Fruit fly (Drosophila melanogaster): ENCODE results near the gene Or85f.

Or85f gene

DNA sequence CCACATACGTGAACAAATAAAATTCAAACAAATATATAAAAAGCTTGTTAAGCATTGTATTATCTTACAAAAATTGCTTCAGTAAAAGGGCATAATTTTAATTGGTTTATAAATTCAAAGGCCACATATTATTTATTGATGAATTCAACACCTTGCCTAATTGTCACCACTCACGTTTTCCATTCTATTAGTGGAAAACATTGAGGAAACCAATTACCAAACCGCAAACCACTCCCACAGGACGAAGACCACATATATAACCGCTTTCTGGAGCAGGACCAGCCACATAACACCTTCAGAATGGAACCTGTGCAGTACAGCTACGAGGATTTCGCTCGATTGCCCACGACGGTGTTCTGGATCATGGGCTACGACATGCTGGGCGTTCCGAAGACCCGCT is at the start of gene Or85f:
TSS of gene Or85f (plus strand) at position 301 of the 400 bp plus-strand sequence.
- TF ChIP-seq Sin3A (optimal IDR thresholded peaks at IDR 0.05) (no peak), psq (optimal IDR thresholded peaks at IDR 0.05) (no peak), Myc (optimal IDR thresholded peaks at IDR 0.05) (no peak), insv (optimal IDR thresholded peaks at IDR 0.05) (no peak), ttk (optimal IDR thresholded peaks at IDR 0.05) (no peak)

DNA sequence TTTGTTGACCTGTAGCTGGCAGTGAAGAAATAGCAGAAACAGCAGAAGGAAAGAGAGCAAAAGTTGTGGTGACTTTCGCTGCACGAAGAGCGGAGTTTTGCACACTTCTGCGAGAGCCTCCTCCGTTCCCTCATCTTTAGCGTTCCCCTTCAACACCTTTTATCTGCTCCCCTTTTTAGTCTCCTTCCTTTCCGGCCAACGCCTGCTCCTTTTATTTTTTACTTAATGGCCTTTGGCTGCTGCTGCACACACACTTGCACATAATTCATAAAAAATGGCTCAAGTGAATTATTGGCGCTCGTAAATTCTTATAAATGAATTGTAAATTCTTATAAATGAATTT is 49.6 kb upstream of the Or85f start:
- no peak for TF ChIP-seq ttk (optimal IDR thresholded peaks at IDR 0.05)
- no peak for TF ChIP-seq Sin3A (optimal IDR thresholded peaks at IDR 0.05)
- no peak for TF ChIP-seq insv (optimal IDR thresholded peaks at IDR 0.05)

DNA sequence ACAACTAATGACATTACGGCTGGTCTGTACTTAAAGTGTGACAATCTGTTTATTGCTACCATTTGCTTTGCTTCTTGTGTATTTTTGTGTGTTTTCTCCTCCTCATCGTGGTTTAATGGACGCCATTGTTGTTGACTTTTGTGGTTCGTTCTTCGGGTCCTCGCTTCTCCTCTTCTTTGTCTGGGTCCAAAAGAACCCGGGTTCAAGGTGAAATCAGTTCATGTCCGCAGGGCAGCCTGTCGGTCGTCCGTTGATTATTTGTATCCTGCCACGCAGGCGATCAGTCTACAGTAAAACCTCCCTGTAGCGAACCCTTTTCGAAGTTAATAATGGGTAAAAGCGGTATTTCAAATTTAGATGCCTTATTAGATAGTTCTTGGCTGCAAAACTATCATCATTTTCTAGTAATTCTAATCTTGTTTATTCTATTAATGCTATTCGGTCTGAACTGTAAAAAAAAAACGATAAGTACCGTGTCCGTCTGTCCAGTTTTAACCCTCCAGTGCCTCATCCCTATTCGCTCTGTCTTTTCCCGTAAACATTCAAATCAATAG is 48.6 kb upstream of the Or85f start:
- TF ChIP-seq Sin3A (optimal IDR thresholded peaks at IDR 0.05) = no peak
- TF ChIP-seq h (optimal IDR thresholded peaks at IDR 0.05) = no peak
- no peak for TF ChIP-seq insv (optimal IDR thresholded peaks at IDR 0.05)
- no peak for TF ChIP-seq Myc (optimal IDR thresholded peaks at IDR 0.05)
- no peak for TF ChIP-seq psq (optimal IDR thresholded peaks at IDR 0.05)
- TF ChIP-seq ttk (optimal IDR thresholded peaks at IDR 0.05) = no peak

DNA sequence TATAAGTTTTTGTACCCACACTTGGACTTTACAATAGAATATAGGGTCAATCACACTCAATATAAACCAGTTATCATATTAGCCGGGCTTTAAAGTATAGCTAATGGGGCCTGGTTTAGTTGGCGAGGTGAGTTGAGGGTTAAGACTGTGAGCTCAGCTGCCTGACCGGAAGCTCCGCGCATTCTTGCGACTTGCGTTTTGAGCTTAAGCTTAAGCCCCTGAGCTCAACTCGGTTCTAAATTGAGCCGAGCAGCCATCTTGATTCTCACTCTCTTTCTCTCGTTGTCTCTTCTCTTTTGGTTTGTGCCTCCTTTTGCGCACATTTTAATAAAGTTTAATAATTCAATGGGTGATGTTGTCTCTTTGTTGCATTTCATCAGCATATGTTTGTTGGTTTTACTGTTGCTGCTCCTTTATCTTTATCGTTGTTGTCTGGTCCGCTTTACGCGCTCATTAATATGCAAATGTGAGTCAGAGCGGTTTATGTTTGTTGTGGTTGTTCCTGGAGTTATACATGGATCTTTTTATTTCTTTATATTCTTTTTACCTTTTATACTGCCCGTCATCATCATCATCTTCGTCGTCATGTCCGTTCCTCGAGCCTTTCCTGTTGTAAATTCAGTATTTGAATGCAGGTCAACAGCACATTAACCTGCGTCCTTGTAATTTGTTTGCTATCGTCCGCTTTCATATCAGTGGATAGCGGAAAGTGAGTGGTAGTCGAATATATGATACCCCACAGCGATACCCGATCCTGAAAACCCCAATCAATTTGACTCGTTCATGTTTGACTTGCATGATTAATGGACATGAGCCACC is 47.2 kb upstream of the Or85f start:
- TF ChIP-seq h (optimal IDR thresholded peaks at IDR 0.05) = no peak
- no peak for TF ChIP-seq ttk (optimal IDR thresholded peaks at IDR 0.05)
- TF ChIP-seq psq (optimal IDR thresholded peaks at IDR 0.05) = no peak
- no peak for TF ChIP-seq insv (optimal IDR thresholded peaks at IDR 0.05)

DNA sequence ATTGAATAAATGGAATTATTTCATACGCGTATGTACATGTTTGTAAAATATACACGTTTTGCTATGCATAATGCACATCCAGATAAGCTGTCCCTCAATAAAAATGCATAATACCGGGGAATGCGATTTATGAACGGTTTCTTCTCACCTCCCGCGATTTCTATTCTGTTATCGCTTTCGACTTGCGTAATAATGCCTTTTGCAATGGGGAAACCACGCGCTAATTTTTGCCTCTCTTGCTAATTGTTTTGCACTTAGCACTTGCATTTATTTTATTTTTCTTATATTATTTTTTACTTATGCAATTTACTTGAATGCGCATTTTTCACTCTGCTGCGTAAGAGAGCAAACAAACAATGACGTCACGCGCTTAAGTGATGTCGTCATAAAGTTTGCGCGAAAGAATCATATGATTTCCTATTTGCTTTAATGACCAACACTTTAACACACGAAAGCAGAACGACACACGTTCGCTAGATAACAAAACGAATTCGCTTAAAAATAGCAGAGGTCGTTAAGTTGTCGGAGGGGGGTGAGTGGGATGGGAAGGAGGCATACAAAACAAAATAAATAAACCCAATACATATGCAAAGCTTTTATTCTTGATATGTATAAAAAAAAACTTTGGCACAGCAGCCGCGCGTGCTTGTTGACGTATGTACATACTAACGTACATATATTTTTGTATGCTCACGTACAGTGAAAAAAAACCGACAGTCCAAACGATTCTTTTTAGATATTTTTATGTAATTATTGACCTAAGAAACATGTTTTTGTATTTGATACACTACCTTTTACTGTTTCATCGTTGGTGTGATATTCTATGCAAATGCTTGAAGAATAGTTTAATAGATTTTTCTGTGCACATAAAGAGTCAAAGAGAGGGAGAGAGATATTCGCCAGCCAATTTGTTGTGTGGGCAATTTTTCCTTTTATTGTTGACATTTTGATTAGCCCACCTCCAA is 46.3 kb upstream of the Or85f start:
- TF ChIP-seq h (optimal IDR thresholded peaks at IDR 0.05) = no peak
- TF ChIP-seq Sin3A (optimal IDR thresholded peaks at IDR 0.05) = no peak
- no peak for TF ChIP-seq ttk (optimal IDR thresholded peaks at IDR 0.05)
- TF ChIP-seq psq (optimal IDR thresholded peaks at IDR 0.05) = no peak
- TF ChIP-seq insv (optimal IDR thresholded peaks at IDR 0.05) = no peak
- TF ChIP-seq Myc (optimal IDR thresholded peaks at IDR 0.05) = no peak

DNA sequence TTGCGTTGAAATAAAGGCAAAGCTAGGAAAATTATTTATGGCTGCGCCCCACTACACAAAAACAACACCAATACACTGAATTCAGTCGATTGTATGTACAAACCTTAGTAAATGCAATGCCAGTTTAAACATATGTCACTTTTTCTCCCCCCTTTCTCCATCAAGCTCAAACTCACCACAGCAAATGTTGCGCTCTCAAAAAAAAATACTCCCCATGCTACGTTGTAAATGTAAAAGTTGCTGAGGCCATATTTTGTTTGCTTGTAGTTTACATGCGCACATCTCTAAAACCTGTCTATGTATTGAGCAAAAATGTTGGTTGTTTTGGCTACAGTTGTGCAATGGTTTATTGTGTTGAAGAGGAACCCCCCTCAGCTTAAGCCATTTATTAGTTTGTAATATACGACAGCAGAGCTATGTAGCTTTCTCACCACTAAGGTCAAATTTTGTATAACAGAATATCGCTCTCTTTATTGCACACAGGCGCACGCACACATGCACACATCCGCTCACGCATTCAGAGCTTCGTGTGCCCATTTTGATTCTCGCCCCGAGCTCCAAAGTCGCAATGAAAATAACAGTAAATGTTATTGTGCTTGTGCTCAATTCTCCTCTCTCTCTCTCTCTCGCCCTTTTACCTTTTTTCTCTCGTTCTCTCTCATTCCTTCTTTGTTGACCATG is 45.3 kb upstream of the Or85f start:
- TF ChIP-seq Myc (optimal IDR thresholded peaks at IDR 0.05) (no peak), h (optimal IDR thresholded peaks at IDR 0.05) (no peak), insv (optimal IDR thresholded peaks at IDR 0.05) (no peak), Sin3A (optimal IDR thresholded peaks at IDR 0.05) (no peak), ttk (optimal IDR thresholded peaks at IDR 0.05) (no peak), psq (optimal IDR thresholded peaks at IDR 0.05) (no peak)

DNA sequence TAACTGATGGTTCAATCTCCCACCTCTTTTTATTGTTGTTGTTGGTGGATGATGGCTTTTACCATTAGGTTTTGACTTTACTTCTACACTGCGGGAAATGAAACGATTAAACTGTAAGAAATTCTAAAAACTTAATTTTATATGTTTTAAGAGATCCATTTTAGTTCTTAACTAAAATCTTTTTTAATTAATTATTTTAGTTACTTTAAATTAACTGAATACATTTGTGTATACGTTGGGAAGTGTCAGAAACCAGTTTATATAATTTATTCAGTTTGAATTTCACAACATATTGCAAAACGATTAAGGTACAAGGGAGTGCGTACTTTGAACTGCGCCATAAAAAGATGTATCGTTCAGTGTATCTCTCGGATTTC is 44.7 kb upstream of the Or85f start:
- TF ChIP-seq psq (optimal IDR thresholded peaks at IDR 0.05) (no peak), ttk (optimal IDR thresholded peaks at IDR 0.05) (no peak), insv (optimal IDR thresholded peaks at IDR 0.05) (no peak), Sin3A (optimal IDR thresholded peaks at IDR 0.05) (no peak), h (optimal IDR thresholded peaks at IDR 0.05) (no peak), Myc (optimal IDR thresholded peaks at IDR 0.05) (no peak)

DNA sequence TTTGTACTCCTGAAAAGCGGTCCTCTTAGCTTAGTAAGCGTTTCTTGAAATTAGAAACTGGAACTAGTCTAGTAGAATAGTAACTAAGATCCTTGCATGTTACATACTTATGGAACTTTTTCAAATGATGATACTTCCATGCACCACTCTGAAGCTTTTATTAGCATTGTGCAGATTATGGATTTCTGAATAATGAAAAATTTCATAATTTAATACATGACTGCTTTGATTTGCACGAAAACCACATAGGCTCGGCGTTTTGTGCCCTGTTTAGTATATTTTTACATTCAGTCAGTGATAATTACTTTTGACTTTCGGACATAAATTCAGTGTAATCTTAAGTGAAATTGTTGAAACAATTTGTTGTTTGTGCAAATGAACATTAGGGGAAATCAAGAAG is 42.8 kb upstream of the Or85f start, which contains the start of gene CG43675:
TSS of gene CG43675 (plus strand) at position 301 of the 400 bp plus-strand sequence.
- TF ChIP-seq Myc (optimal IDR thresholded peaks at IDR 0.05) (no peak), insv (optimal IDR thresholded peaks at IDR 0.05) (no peak), Sin3A (optimal IDR thresholded peaks at IDR 0.05) (no peak), h (optimal IDR thresholded peaks at IDR 0.05) (no peak), ttk (optimal IDR thresholded peaks at IDR 0.05) (no peak), psq (optimal IDR thresholded peaks at IDR 0.05) (no peak)

DNA sequence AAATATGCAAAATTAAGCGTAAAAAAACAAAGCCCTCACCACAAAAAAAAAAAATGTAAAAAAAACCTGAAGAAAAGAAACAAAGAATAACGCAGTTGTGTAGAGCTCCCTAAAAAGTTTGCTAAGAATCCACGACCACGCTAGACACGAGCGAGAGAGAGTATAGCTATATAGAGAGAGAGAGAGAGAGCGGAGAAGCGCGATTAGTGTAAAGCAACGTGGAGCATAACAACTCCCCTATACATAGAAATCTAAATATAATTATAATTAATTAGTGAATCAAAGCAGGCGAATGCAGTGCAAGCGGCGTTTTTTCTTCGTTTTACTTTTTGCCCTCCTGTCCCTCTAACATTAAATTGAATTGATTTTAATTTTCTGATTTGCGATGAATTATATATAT is 38.6 kb upstream of the Or85f start:
- no peak for TF ChIP-seq insv (optimal IDR thresholded peaks at IDR 0.05)
- TF ChIP-seq Myc (optimal IDR thresholded peaks at IDR 0.05) = no peak
- TF ChIP-seq Sin3A (optimal IDR thresholded peaks at IDR 0.05) = no peak
- no peak for TF ChIP-seq psq (optimal IDR thresholded peaks at IDR 0.05)
- no peak for TF ChIP-seq h (optimal IDR thresholded peaks at IDR 0.05)
- TF ChIP-seq ttk (optimal IDR thresholded peaks at IDR 0.05) = no peak

DNA sequence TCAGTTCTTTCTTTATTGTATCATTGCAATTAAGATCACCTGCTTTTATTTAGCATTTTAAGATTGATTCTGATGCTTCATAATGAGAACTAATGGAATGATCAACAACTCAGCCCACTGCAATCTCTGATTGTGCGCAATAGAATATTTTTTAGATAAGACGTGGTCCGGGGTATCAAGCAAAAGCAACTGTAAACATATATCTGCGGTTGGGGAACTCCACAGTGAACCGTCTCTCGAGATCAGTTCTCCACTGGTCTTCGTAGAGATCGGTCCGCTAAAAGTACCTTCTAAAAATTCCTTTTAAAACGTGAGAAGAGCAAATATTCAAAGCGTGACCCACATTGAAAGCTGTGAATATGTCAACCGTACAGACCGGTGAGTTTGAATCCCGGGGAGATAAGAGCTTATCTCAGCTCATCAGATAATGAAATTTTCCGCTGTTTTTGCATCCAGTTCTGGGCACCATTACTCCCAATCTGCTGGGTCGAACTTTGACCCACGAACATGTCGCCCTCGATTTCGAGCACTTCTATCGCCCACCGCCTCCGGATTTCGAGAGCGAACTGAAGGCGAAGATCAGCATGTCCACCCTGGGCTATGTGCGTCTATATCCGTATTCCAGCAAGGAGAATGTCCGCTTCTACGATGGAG is 34.8 kb upstream of the Or85f start, which contains the start of gene CG18473:
TSS of gene CG18473 (plus strand) at position 240 of the 654 bp plus-strand sequence.
- TF ChIP-seq insv (optimal IDR thresholded peaks at IDR 0.05) (no peak), ttk (optimal IDR thresholded peaks at IDR 0.05) (no peak), h (optimal IDR thresholded peaks at IDR 0.05) (no peak), psq (optimal IDR thresholded peaks at IDR 0.05) (no peak), Sin3A (optimal IDR thresholded peaks at IDR 0.05) (no peak), Myc (optimal IDR thresholded peaks at IDR 0.05) (no peak)

DNA sequence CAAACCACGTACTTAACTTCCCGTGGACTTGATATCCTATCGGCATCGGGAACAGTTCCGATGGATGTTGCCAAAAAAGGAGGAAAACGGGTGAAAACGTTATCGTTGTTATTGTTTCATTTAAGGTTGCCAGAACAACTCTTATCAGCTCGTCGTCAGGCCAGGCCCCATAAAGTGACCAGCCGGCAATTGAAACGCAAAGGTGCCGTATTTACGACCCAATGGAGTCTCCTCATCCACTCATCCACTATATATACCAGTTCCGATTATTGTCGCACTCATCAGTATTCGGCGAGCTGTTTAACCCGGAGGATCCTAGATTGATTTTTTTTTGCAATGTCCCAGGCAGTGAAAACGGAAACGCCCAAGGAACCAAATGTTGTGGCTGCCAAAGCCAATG is 32.9 kb upstream of the Or85f start, which contains the start of gene Srr:
TSS of gene Srr (plus strand) at position 278 of the 400 bp plus-strand sequence.
- no peak for TF ChIP-seq insv (optimal IDR thresholded peaks at IDR 0.05)
